Worm (Caenorhabditis elegans) whole organism, early embryonic: ENCODE measurements around the gene F45F2.10.

Experiments
- B0310.2 ChIP-seq: sonication (generic microtip); optimal IDR thresholded peaks from 2 replicates; lab custom pipeline; 2016; ENCODE audit warnings: mild to moderate bottlenecking, missing genetic modification characterization, missing compliant biosample characterization
- aly-1 ChIP-seq: sonication (generic microtip); optimal IDR thresholded peaks from 2 replicates; lab custom pipeline; 2016; ENCODE audit warnings: missing genetic modification characterization, missing compliant biosample characterization
- ama-1 ChIP-seq: fragments of 150-350 bp; optimal IDR thresholded peaks from 2 replicates; lab custom pipeline; 2014
- flt-1 ChIP-seq: fragments of 200-800 bp; sonication (Bioruptor generic); IDR thresholded peaks from 2 replicates; pipeline ENCODE4 v1.3.6; 2022; ENCODE audit warnings: missing genetic modification characterization, missing compliant biosample characterization
- hmbx-1 ChIP-seq: sonication (generic microtip); optimal IDR thresholded peaks from 2 replicates; lab custom pipeline; 2016; ENCODE audit warnings: mild to moderate bottlenecking, missing genetic modification characterization, missing compliant biosample characterization
- hmg-4 ChIP-seq: fragments of 200-800 bp; sonication (Bioruptor generic); optimal IDR thresholded peaks from 2 replicates; lab custom pipeline; 2018; ENCODE audit warnings: mild to moderate bottlenecking, missing genetic modification characterization, missing compliant biosample characterization
- pes-1 ChIP-seq: fragments of 200-800 bp; sonication (Bioruptor generic); IDR thresholded peaks from 2 replicates; pipeline ENCODE4 v1.3.6; 2022; ENCODE audit warnings: missing genetic modification reagents, missing genetic modification characterization, missing compliant biosample characterization
- scrt-1 ChIP-seq: fragments of 200-800 bp; sonication (Bioruptor generic); IDR thresholded peaks from 2 replicates; pipeline ENCODE4 v1.3.6; 2022; ENCODE audit warnings: missing genetic modification characterization, missing compliant biosample characterization
- sea-1 ChIP-seq: fragments of 200-800 bp; sonication (Bioruptor generic); conservative IDR thresholded peaks from 2 replicates; pipeline ENCODE4 v1.3.6; 2022; ENCODE audit warnings: missing genetic modification characterization, missing compliant biosample characterization
- tbx-11 ChIP-seq: fragments of 200-800 bp; sonication (Bioruptor generic); IDR thresholded peaks from 2 replicates; pipeline ENCODE4 v1.3.6; 2022; ENCODE audit warnings: missing genetic modification characterization, missing compliant biosample characterization

ce11 chrV:8495106-8495505 is 23.6 kb downstream of the F45F2.10 start:
- no peak for TF ChIP-seq ama-1 (lab: Kevin White, UChicago)
- no peak for TF ChIP-seq sea-1 (GFP tag; lab: Robert Waterston, UW)
- TF ChIP-seq B0310.2 (tag; lab: Kevin White, UChicago), result no peak
- no peak for TF ChIP-seq tbx-11
- no peak for TF ChIP-seq flt-1
- no peak for TF ChIP-seq pes-1 (GFP tag; lab: Robert Waterston, UW)
- TF ChIP-seq hmbx-1 (tag; lab: Kevin White, UChicago), result no peak
- TF ChIP-seq aly-1, result no peak
- no peak for TF ChIP-seq hmg-4
- no peak for TF ChIP-seq scrt-1 (GFP tag; lab: Robert Waterston, UW)
